Fruit fly (Drosophila melanogaster): Measurements from ENCODE around the gene CG32700.

Gene CG32700

dm6 chrX:9585359-9586002 lies 34.8 kb upstream of the CG32700 start, which contains the start of gene Hex-A (continued):
- TF ChIP-seq CG6163 (GFP tag; IDR thresholded peaks at IDR 0.05): peak; percentile 95
- peak; percentile 99 for TF ChIP-seq Eip78C (GFP tag)
- TF ChIP-seq CG6808 (GFP tag; optimal IDR thresholded peaks at IDR 0.05): peak; percentile 98
- peak; percentile 94 for TF ChIP-seq CG10631 (GFP tag; optimal IDR thresholded peaks at IDR 0.05)
- peak; percentile 89 for TF ChIP-seq Hr4 (GFP tag; optimal IDR thresholded peaks at IDR 0.05)
- TF ChIP-seq fd59A (GFP tag; optimal IDR thresholded peaks at IDR 0.05): peak; percentile 99
- TF ChIP-seq CG3919 (GFP tag; optimal IDR thresholded peaks at IDR 0.05): peak; percentile 96
- peak; percentile 94 for TF ChIP-seq CG32006 (GFP tag; optimal IDR thresholded peaks at IDR 0.05)
- TF ChIP-seq net (GFP tag; optimal IDR thresholded peaks at IDR 0.05): peak; percentile 96
- peak; percentile 99 for TF ChIP-seq CG3032 (tag; optimal IDR thresholded peaks at IDR 0.05)
- TF ChIP-seq Eip93F (GFP tag; optimal IDR thresholded peaks at IDR 0.05): peak; percentile 95
- peak; percentile 96 for TF ChIP-seq CG16779 (tag; optimal IDR thresholded peaks at IDR 0.05)
- peak; percentile 95 for TF ChIP-seq achi (GFP tag; optimal IDR thresholded peaks at IDR 0.05)
- peak; percentile 96 for TF ChIP-seq Sox102F (GFP tag; optimal IDR thresholded peaks at IDR 0.05)
- TF ChIP-seq CG6792 (GFP tag; optimal IDR thresholded peaks at IDR 0.05): peak; percentile 97
- TF ChIP-seq CG7368 (GFP tag; optimal IDR thresholded peaks at IDR 0.05): peak; percentile 85
- peak; percentile 98 for TF ChIP-seq lz (GFP tag; optimal IDR thresholded peaks at IDR 0.05)
- peak; percentile 98 for TF ChIP-seq CG34406 (GFP tag; optimal IDR thresholded peaks at IDR 0.05)
- peak; percentile 98 for TF ChIP-seq Ets96B (tag; optimal IDR thresholded peaks at IDR 0.05)
- TF ChIP-seq Ets21C (GFP tag; optimal IDR thresholded peaks at IDR 0.05): peak; percentile 95
- no peak for TF ChIP-seq Hr38 (GFP tag; optimal IDR thresholded peaks at IDR 0.05)

dm6 chrX:9584948-9585315 lies 34.3 kb upstream of the CG32700 start:
- no peak for TF ChIP-seq CG6792 (GFP tag; optimal IDR thresholded peaks at IDR 0.05)
- no peak for TF ChIP-seq Sox15 (GFP tag; optimal IDR thresholded peaks at IDR 0.05)
- no peak for TF ChIP-seq Hr4 (GFP tag; optimal IDR thresholded peaks at IDR 0.05)
- TF ChIP-seq CG10669 (GFP tag; optimal IDR thresholded peaks at IDR 0.05): no peak
- no peak for TF ChIP-seq Ets21C (GFP tag; optimal IDR thresholded peaks at IDR 0.05)
- TF ChIP-seq Blimp-1 (GFP tag; optimal IDR thresholded peaks at IDR 0.05): no peak
- no peak for TF ChIP-seq Eip78C (GFP tag)
- no peak for TF ChIP-seq CG3919 (GFP tag; optimal IDR thresholded peaks at IDR 0.05)
- TF ChIP-seq svp (GFP tag): no peak
- TF ChIP-seq Sox14 (GFP tag; optimal IDR thresholded peaks at IDR 0.05): no peak
- TF ChIP-seq vri (GFP tag; optimal IDR thresholded peaks at IDR 0.05): no peak
- no peak for TF ChIP-seq CG11294 (GFP tag; IDR thresholded peaks at IDR 0.05)

- TF ChIP-seq cyc (GFP tag; optimal IDR thresholded peaks at IDR 0.05) (no peak), acj6 (GFP tag; optimal IDR thresholded peaks at IDR 0.05) (no peak), CG6854 (GFP tag; optimal IDR thresholded peaks at IDR 0.05) (no peak), Hr39 (GFP tag; optimal IDR thresholded peaks at IDR 0.05) (peak; percentile 29), Lpt (GFP tag; optimal IDR thresholded peaks at IDR 0.05) (peak; percentile 39), Met (GFP tag; optimal IDR thresholded peaks at IDR 0.05) (no peak), net (GFP tag; optimal IDR thresholded peaks at IDR 0.05) (no peak), CG6163 (GFP tag; IDR thresholded peaks at IDR 0.05) (peak; percentile 50; the same call in 2 of the 3 replicates), CG4318 (GFP tag; optimal IDR thresholded peaks at IDR 0.05) (peak; percentile 66), CG15336 (GFP tag; IDR thresholded peaks at IDR 0.05) (no peak; the same call in none of the 2 replicates), CG6792 (GFP tag; optimal IDR thresholded peaks at IDR 0.05) (no peak), CG3032 (tag; optimal IDR thresholded peaks at IDR 0.05) (peak; percentile 54), CG10669 (GFP tag; optimal IDR thresholded peaks at IDR 0.05) (peak; percentile 30), Smox (GFP tag; optimal IDR thresholded peaks at IDR 0.05) (no peak), Hr4 (GFP tag; optimal IDR thresholded peaks at IDR 0.05) (peak; percentile 11), CG1621 (tag; optimal IDR thresholded peaks at IDR 0.05) (no peak), eg (GFP tag; IDR thresholded peaks at IDR 0.05) (peak; percentile 55; the same call in 1 of the 3 replicates), vri (GFP tag; optimal IDR thresholded peaks at IDR 0.05) (peak; percentile 55), CG8119 (GFP tag; IDR thresholded peaks at IDR 0.05) (no peak; the same call in 1 of the 3 replicates), spab (GFP tag; optimal IDR thresholded peaks at IDR 0.05) (no peak), CG10631 (GFP tag; optimal IDR thresholded peaks at IDR 0.05) (peak; percentile 19), CG31627 (GFP tag; optimal IDR thresholded peaks at IDR 0.05) (no peak), Eip78C (GFP tag) (peak; percentile 26), Eip93F (GFP tag; optimal IDR thresholded peaks at IDR 0.05) (no peak), CG11762 (GFP tag; optimal IDR thresholded peaks at IDR 0.05; ENCODE audit: insufficient read depth) (peak; percentile 27), fd85E (GFP tag; optimal IDR thresholded peaks at IDR 0.05) (no peak), Sox102F (GFP tag; optimal IDR thresholded peaks at IDR 0.05) (no peak), Ets96B (tag; optimal IDR thresholded peaks at IDR 0.05) (peak; percentile 34)
These were observed 33.7 kb upstream of the CG32700 start for dm6 chrX:9584104-9584947.
